Fruit fly (Drosophila melanogaster): Measurements from ENCODE around the gene CG1544.

CG1544 gene

DNA sequence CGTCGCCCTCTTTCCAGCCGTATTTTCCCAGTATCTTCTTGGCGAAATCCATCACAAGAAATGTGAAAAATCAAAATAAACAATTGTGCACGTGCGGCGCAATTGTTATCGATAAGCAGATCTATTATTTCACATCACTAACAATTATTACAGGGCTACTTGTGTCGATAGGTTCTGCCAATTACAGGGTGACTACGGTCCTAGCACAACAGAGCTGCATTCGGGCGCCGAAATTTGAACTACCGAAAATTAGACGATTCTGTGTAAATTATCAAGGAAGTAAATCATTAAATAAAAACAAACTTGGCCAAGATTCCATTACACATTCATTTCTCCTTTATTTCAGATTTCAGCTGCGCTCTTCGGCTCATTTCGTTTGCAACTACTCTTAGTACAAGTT is 19.1 kb downstream of the CG1544 start, which contains the start of gene CG15561 (continued):
- TF ChIP-seq CG14014 (GFP tag; IDR thresholded peaks at IDR 0.05) (no peak), dan (GFP tag; IDR thresholded peaks at IDR 0.05) (no peak), Fer1 (GFP tag; optimal IDR thresholded peaks at IDR 0.05) (peak; percentile 56), lilli (GFP tag; optimal IDR thresholded peaks at IDR 0.05) (peak; percentile 61), CG18262 (tag; optimal IDR thresholded peaks at IDR 0.05) (no peak), emc (GFP tag; optimal IDR thresholded peaks at IDR 0.05) (peak; percentile 22), Med (GFP tag) (peak; percentile 94), ewg (GFP tag; optimal IDR thresholded peaks at IDR 0.05) (peak; percentile 20), CG13296 (GFP tag; optimal IDR thresholded peaks at IDR 0.05) (peak; percentile 42), Max (GFP tag; optimal IDR thresholded peaks at IDR 0.05) (peak; percentile 84), CG5180 (GFP tag; optimal IDR thresholded peaks at IDR 0.05) (no peak), crp (GFP tag; optimal IDR thresholded peaks at IDR 0.05) (peak in 1 of 2 experiments; percentile 2), CG10654 (GFP tag; optimal IDR thresholded peaks at IDR 0.05) (peak; percentile 42), Sry-β (GFP tag; optimal IDR thresholded peaks at IDR 0.05) (peak; percentile 22), Side (GFP tag; optimal IDR thresholded peaks at IDR 0.05) (peak; percentile 59), CG10431 (GFP tag; optimal IDR thresholded peaks at IDR 0.05) (peak; percentile 31), CG4617 (GFP tag; optimal IDR thresholded peaks at IDR 0.05; ENCODE audit: borderline replicate concordance) (peak; percentile 1), CG12942 (GFP tag; optimal IDR thresholded peaks at IDR 0.05) (peak; percentile 9), ham (GFP tag; IDR thresholded peaks at IDR 0.05) (no peak), chinmo (GFP tag; IDR thresholded peaks at IDR 0.05; ENCODE audit: partially characterized antibody) (no peak), trem (tag; optimal IDR thresholded peaks at IDR 0.05) (peak; percentile 68), CG1603 (tag; optimal IDR thresholded peaks at IDR 0.05) (peak; percentile 84), CG17802 (tag; optimal IDR thresholded peaks at IDR 0.05) (peak; percentile 32), phol (tag; optimal IDR thresholded peaks at IDR 0.05) (peak; percentile 25), fd102C (GFP tag; optimal IDR thresholded peaks at IDR 0.05) (peak; percentile 13), CG11695 (GFP tag; IDR thresholded peaks at IDR 0.05) (no peak), lbe (GFP tag; optimal IDR thresholded peaks at IDR 0.05) (no peak), CG7271 (tag; optimal IDR thresholded peaks at IDR 0.05) (peak; percentile 39), CG11456 (GFP tag; IDR thresholded peaks at IDR 0.05) (no peak), zen (tag; optimal IDR thresholded peaks at IDR 0.05) (peak; percentile 43), CG9609 (GFP tag; optimal IDR thresholded peaks at IDR 0.05) (peak; percentile 48), kay (GFP tag; optimal IDR thresholded peaks at IDR 0.05) (no peak), sim (GFP tag; IDR thresholded peaks at IDR 0.05) (no peak), Bteb2 (GFP tag; optimal IDR thresholded peaks at IDR 0.05) (no peak), CG17829 (tag; optimal IDR thresholded peaks at IDR 0.05) (peak; percentile 47), sna (GFP tag; IDR thresholded peaks at IDR 0.05; ENCODE audit: partially characterized antibody) (no peak), CG4820 (GFP tag; optimal IDR thresholded peaks at IDR 0.05) (no peak), Usf (GFP tag; optimal IDR thresholded peaks at IDR 0.05) (no peak), amos (GFP tag; IDR thresholded peaks at IDR 0.05; ENCODE audit: partially characterized antibody) (no peak), repo (GFP tag; optimal IDR thresholded peaks at IDR 0.05) (no peak), ftz-f1 (GFP tag; optimal IDR thresholded peaks at IDR 0.05) (peak; percentile 18), jigr1 (GFP tag; IDR thresholded peaks at IDR 0.05) (no peak), MBD-R2 (GFP tag; IDR thresholded peaks at IDR 0.05) (no peak), tup (GFP tag; optimal IDR thresholded peaks at IDR 0.05) (no peak), dpn (GFP tag; optimal IDR thresholded peaks at IDR 0.05) (peak; percentile 38 to 67), Antp (GFP tag; optimal IDR thresholded peaks at IDR 0.05) (peak; percentile 26), sc (optimal IDR thresholded peaks at IDR 0.05) (no peak), sc (GFP tag; optimal IDR thresholded peaks at IDR 0.05) (peak; percentile 25), CG8089 (GFP tag; optimal IDR thresholded peaks at IDR 0.05) (peak; percentile 29), HLHmδ (GFP tag; optimal IDR thresholded peaks at IDR 0.05) (peak; percentile 84), Mes4 (GFP tag; optimal IDR thresholded peaks at IDR 0.05) (peak; percentile 47)
